Fruit fly (Drosophila melanogaster) Kc167 (cell line): ENCODE results near the gene CG2104.

Experiments
- insv ChIP-seq: fragments of >200 bp; optimal IDR thresholded peaks from 3 replicates; lab custom pipeline; 2018; ENCODE audit warnings: missing external identifiers
- psq ChIP-seq: fragments of >200 bp; optimal IDR thresholded peaks from 2 replicates; lab custom pipeline; 2017; ENCODE audit warnings: missing external identifiers

- TF ChIP-seq psq (lab: Kevin White, UChicago): no peak
- no peak for TF ChIP-seq insv
These were observed 40.1 kb upstream of the CG2104 start, which contains the start of gene CG1239 for dm6 chr3R:5733181-5733580.
